Fruit fly (Drosophila melanogaster): Measurements from ENCODE around the gene Idgf2.
A peak's percentile ranks its signal among the peaks of the same experiment; 100 is the strongest.

Gene Idgf2

DNA sequence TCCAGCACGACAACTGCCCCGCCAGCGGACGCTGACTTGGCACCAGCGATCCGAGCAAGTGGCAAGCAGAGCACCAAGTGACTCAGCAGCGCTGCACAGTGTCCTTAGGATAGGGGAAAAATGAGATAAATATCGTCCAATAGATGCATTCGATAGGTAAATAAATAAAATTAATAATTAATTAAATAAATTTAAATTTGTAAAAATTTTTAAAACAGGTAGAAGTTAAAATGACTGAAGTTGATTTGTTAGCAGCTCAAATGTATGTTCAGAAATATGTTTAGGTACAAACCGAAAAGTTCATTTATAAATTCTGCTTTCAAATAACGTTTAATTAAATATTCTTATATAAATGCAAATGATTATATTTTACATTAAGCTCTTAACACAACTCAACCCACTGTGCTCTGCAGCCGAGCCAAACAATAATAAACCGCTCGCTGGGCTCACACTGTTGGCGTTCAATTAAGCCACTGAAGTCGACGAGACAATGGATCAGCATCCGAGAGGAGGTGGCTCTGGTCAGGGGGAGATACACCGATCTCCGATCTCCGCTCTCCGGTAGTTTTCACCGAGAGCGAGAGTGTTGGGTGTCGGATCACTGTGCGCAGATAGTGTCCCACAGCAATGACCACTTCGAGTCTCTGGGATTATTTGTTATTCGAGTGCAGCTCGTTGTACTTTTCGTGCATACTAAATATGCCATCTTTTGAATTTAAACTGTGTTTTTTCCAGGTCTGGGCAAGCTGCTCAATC is 1.5 kb downstream of the Idgf2 start, which contains the start of gene CG5888 (continued):
- TF ChIP-seq row (GFP tag; IDR thresholded peaks at IDR 0.05) (peak; percentile 87), CTCF (GFP tag; optimal IDR thresholded peaks at IDR 0.05) (no peak), Scr (GFP tag; IDR thresholded peaks at IDR 0.05; ENCODE audit: partially characterized antibody) (no peak), CG8924 (tag; optimal IDR thresholded peaks at IDR 0.05) (peak; percentile 86), Vsx1 (GFP tag; optimal IDR thresholded peaks at IDR 0.05) (peak; percentile 29), CG9797 (GFP tag; optimal IDR thresholded peaks at IDR 0.05) (no peak), CG18476 (GFP tag; optimal IDR thresholded peaks at IDR 0.05) (no peak), CG13287 (GFP tag; IDR thresholded peaks at IDR 0.05; ENCODE audit: partially characterized antibody) (no peak), oc (tag; optimal IDR thresholded peaks at IDR 0.05) (no peak), CG7928 (GFP tag; optimal IDR thresholded peaks at IDR 0.05) (no peak), stc (GFP tag; IDR thresholded peaks at IDR 0.05) (peak; percentile 56), ham (GFP tag; IDR thresholded peaks at IDR 0.05) (no peak), CG11456 (GFP tag; IDR thresholded peaks at IDR 0.05) (peak; percentile 56; the same call in 1 of the 3 replicates), MESR4 (GFP tag; optimal IDR thresholded peaks at IDR 0.05) (no peak), Nf-YC (tag; optimal IDR thresholded peaks at IDR 0.05) (peak; percentile 29), wdn (GFP tag; IDR thresholded peaks at IDR 0.05) (peak; percentile 51; the same call in 1 of the 2 replicates), Asciz (GFP tag; optimal IDR thresholded peaks at IDR 0.05) (peak; percentile 37), B-H2 (GFP tag; optimal IDR thresholded peaks at IDR 0.05) (no peak), lov (optimal IDR thresholded peaks at IDR 0.05) (no peak), lov (GFP tag; IDR thresholded peaks at IDR 0.05) (peak; percentile 7; the same call in 1 of the 3 replicates), gsb (GFP tag; IDR thresholded peaks at IDR 0.05) (peak; percentile 51; the same call in 1 of the 2 replicates), CG14441 (GFP tag; IDR thresholded peaks at IDR 0.05) (peak; percentile 67), HmgZ (tag; optimal IDR thresholded peaks at IDR 0.05) (no peak), tx (GFP tag; optimal IDR thresholded peaks at IDR 0.05) (no peak), CG3838 (GFP tag; optimal IDR thresholded peaks at IDR 0.05) (no peak), Ets97D (GFP tag; optimal IDR thresholded peaks at IDR 0.05) (no peak), Bgb (GFP tag; IDR thresholded peaks at IDR 0.05; ENCODE audit: partially characterized antibody) (no peak), Dip2 (GFP tag; IDR thresholded peaks at IDR 0.05) (no peak), CG12104 (GFP tag; optimal IDR thresholded peaks at IDR 0.05) (peak; percentile 20), Elba2 (GFP tag; optimal IDR thresholded peaks at IDR 0.05) (no peak), Xrp1 (GFP tag; IDR thresholded peaks at IDR 0.05) (peak; percentile 78), repo (GFP tag; optimal IDR thresholded peaks at IDR 0.05) (no peak), Fer3 (tag; optimal IDR thresholded peaks at IDR 0.05) (no peak), CG10431 (GFP tag; optimal IDR thresholded peaks at IDR 0.05) (peak; percentile 64), Dll (GFP tag; IDR thresholded peaks at IDR 0.05; ENCODE audit: partially characterized antibody) (0 out of 4 replicates have a peak, but pooled peaks have one; percentile 30), CG6813 (GFP tag; optimal IDR thresholded peaks at IDR 0.05) (peak; percentile 31), nom (GFP tag; optimal IDR thresholded peaks at IDR 0.05) (no peak), pan (optimal IDR thresholded peaks at IDR 0.05) (no peak), pan (GFP tag; optimal IDR thresholded peaks at IDR 0.05 in 1 of 2, IDR thresholded peaks at IDR 0.05 in 1 of 2) (peak in 1 of 2 experiments; percentile 59), CG12219 (GFP tag; optimal IDR thresholded peaks at IDR 0.05) (peak; percentile 19), CG6854 (GFP tag; optimal IDR thresholded peaks at IDR 0.05) (peak; percentile 46), dmrt99B (tag; optimal IDR thresholded peaks at IDR 0.05) (peak; percentile 78), D (optimal IDR thresholded peaks at IDR 0.05) (no peak), D (GFP tag; optimal IDR thresholded peaks at IDR 0.05) (peak; percentile 76), grau (tag; optimal IDR thresholded peaks at IDR 0.05) (peak; percentile 80), CG6791 (GFP tag; IDR thresholded peaks at IDR 0.05; ENCODE audit: partially characterized antibody) (no peak), sd (tag; optimal IDR thresholded peaks at IDR 0.05) (no peak), insv (GFP tag; optimal IDR thresholded peaks at IDR 0.05) (no peak), lola (GFP tag; optimal IDR thresholded peaks at IDR 0.05) (peak in 1 of 3 experiments; percentile 80)

Measured in whole organism, embryonic.